Worm (Caenorhabditis elegans) whole organism, L4 larva: ENCODE data around the gene D1086.5.

ENCODE experiments used
- D1046.2 ChIP-seq: fragments of 200-800 bp; sonication (Bioruptor generic); IDR thresholded peaks from 2 replicates; pipeline ENCODE4 v1.3.6; 2022; ENCODE audit warnings: missing genetic modification characterization, missing compliant biosample characterization
- F37D6.2 ChIP-seq: sonication (generic microtip); optimal IDR thresholded peaks from 2 replicates; lab custom pipeline; 2016; ENCODE audit warnings: mild to moderate bottlenecking, missing genetic modification characterization, missing compliant biosample characterization
- R02D3.7 ChIP-seq: fragments of 150-350 bp; sonication (generic microtip); optimal IDR thresholded peaks from 3 replicates; lab custom pipeline; 2014; ENCODE audit warnings: missing biosample characterization, missing genetic modification characterization
- T26A8.4 ChIP-seq: fragments of 200-800 bp; sonication (Bioruptor generic); IDR thresholded peaks from 2 replicates; pipeline ENCODE4 v1.3.6; 2022; ENCODE audit warnings: missing genetic modification characterization, missing compliant biosample characterization
- Y105C5A.15 ChIP-seq: fragments of 200-800 bp; sonication (Bioruptor generic); IDR thresholded peaks from 2 replicates; pipeline ENCODE4 v1.3.6; 2022; ENCODE audit warnings: missing genetic modification characterization, missing compliant biosample characterization
- aha-1 ChIP-seq: fragments of 150-350 bp; peaks from one replicate; lab custom pipeline; 2014; ENCODE audit warnings: missing biosample characterization, missing genetic modification characterization
- ama-1 ChIP-seq: fragments of 150-350 bp; optimal IDR thresholded peaks from 2 replicates; lab custom pipeline; 2014; ENCODE audit warnings: inconsistent platforms, mixed read lengths
- ceh-44 ChIP-seq: fragments of 200-800 bp; sonication (Bioruptor generic); IDR thresholded peaks from 2 replicates; pipeline ENCODE4 v1.3.6; 2022; ENCODE audit warnings: missing genetic modification reagents, missing genetic modification characterization, missing compliant biosample characterization
- ceh-62 ChIP-seq: sonication (generic microtip); optimal IDR thresholded peaks from 2 replicates; lab custom pipeline; 2017; ENCODE audit warnings: missing biosample characterization, missing genetic modification characterization
- ces-1 ChIP-seq: fragments of 150-350 bp; sonication (generic microtip); optimal IDR thresholded peaks from 4 replicates; lab custom pipeline; 2014; ENCODE audit warnings: missing biosample characterization, missing genetic modification reagents, missing genetic modification characterization
- daf-19 ChIP-seq: fragments of 200-800 bp; sonication (Bioruptor generic); conservative IDR thresholded peaks from 2 replicates; pipeline ENCODE4 v1.3.6; 2022; ENCODE audit warnings: missing genetic modification characterization, missing compliant biosample characterization
- dmd-6 ChIP-seq: fragments of 200-800 bp; sonication (Bioruptor generic); IDR thresholded peaks from 2 replicates; pipeline ENCODE4 v1.3.6; 2022; ENCODE audit warnings: missing genetic modification reagents, missing genetic modification characterization, missing compliant biosample characterization
- dmd-9 ChIP-seq: fragments of 200-800 bp; sonication (Bioruptor generic); IDR thresholded peaks from 2 replicates; pipeline ENCODE4 v1.3.6; 2022; ENCODE audit warnings: missing genetic modification reagents, missing genetic modification characterization, missing compliant biosample characterization
- dpl-1 ChIP-seq: fragments of 150-350 bp; optimal IDR thresholded peaks from 2 replicates; lab custom pipeline; 2014; ENCODE audit warnings: missing biosample characterization, missing genetic modification reagents, missing genetic modification characterization
- hmg-1.1 ChIP-seq: fragments of 200-800 bp; sonication (Bioruptor generic); IDR thresholded peaks from 2 replicates; pipeline ENCODE4 v1.3.6; 2022; ENCODE audit warnings: missing genetic modification reagents, missing genetic modification characterization, missing compliant biosample characterization
- jun-1 ChIP-seq: fragments of 150-350 bp; optimal IDR thresholded peaks from 2 replicates; lab custom pipeline; 2014; ENCODE audit warnings: missing biosample characterization, missing genetic modification reagents, missing genetic modification characterization
- lin-38 ChIP-seq: fragments of 200-800 bp; sonication (Bioruptor generic); IDR thresholded peaks from 2 replicates; pipeline ENCODE4 v1.3.6; 2022; ENCODE audit warnings: missing genetic modification reagents, missing genetic modification characterization, missing compliant biosample characterization
- lsy-2 ChIP-seq, 2 experiments: fragments of 150-350 bp in 1 of 2; sonication (generic microtip) in 1 of 2; optimal IDR thresholded peaks; 2 replicates each; lab custom pipeline; 2014 to 2017; ENCODE audit warnings: missing biosample characterization in 2 of 2, missing genetic modification characterization in 2 of 2
- madf-9 ChIP-seq: fragments of 200-800 bp; sonication (Bioruptor generic); conservative IDR thresholded peaks from 2 replicates; pipeline ENCODE4 v1.3.6; 2022; ENCODE audit warnings: missing genetic modification reagents, missing genetic modification characterization, missing compliant biosample characterization
- mdt-29 ChIP-seq: fragments of 200-800 bp; sonication (Bioruptor generic); IDR thresholded peaks from 2 replicates; pipeline ENCODE4 v1.3.6; 2022; ENCODE audit warnings: missing genetic modification reagents, missing genetic modification characterization, missing compliant biosample characterization
- mep-1 ChIP-seq: fragments of 150-350 bp; sonication (generic microtip); optimal IDR thresholded peaks from 3 replicates; lab custom pipeline; 2014; ENCODE audit warnings: missing biosample characterization, missing genetic modification characterization
- nhr-10 ChIP-seq: fragments of 150-350 bp; optimal IDR thresholded peaks from 2 replicates; lab custom pipeline; 2014; ENCODE audit warnings: missing biosample characterization, missing genetic modification characterization
- nhr-111 ChIP-seq: fragments of 200-800 bp; sonication (Bioruptor generic); optimal IDR thresholded peaks from 2 replicates; lab custom pipeline; 2018; ENCODE audit warnings: mild to moderate bottlenecking, missing genetic modification characterization, missing compliant biosample characterization
- nhr-237 ChIP-seq: sonication (generic microtip); optimal IDR thresholded peaks from 2 replicates; lab custom pipeline; 2017; ENCODE audit warnings: missing biosample characterization, missing genetic modification characterization
- nhr-41 ChIP-seq: fragments of 200-800 bp; sonication (Bioruptor generic); IDR thresholded peaks from 2 replicates; pipeline ENCODE4 v1.3.6; 2022; ENCODE audit warnings: missing genetic modification reagents, missing genetic modification characterization, missing compliant biosample characterization
- pqm-1 ChIP-seq: sonication (generic microtip); optimal IDR thresholded peaks from 2 replicates; lab custom pipeline; 2017; ENCODE audit warnings: missing biosample characterization, missing genetic modification characterization
- rbr-2 ChIP-seq: sonication (generic microtip); optimal IDR thresholded peaks from 2 replicates; lab custom pipeline; 2016; ENCODE audit warnings: missing genotype, missing genetic modification characterization, missing compliant biosample characterization
- saeg-2 ChIP-seq: fragments of 200-800 bp; sonication (Bioruptor generic); IDR thresholded peaks from 2 replicates; pipeline ENCODE4 v1.3.6; 2022; ENCODE audit warnings: missing genetic modification reagents, missing genetic modification characterization, missing compliant biosample characterization
- set-16 ChIP-seq: fragments of 200-800 bp; sonication (Bioruptor generic); IDR thresholded peaks from 2 replicates; pipeline ENCODE4 v1.3.6; 2022; ENCODE audit warnings: missing genetic modification reagents, missing genetic modification characterization, missing compliant biosample characterization
- snpc-1.2 ChIP-seq: fragments of 200-800 bp; sonication (Bioruptor generic); IDR thresholded peaks from 2 replicates; pipeline ENCODE4 v1.3.6; 2022; ENCODE audit warnings: missing genetic modification reagents, missing genetic modification characterization, missing compliant biosample characterization
- spr-1 ChIP-seq: sonication (generic microtip); optimal IDR thresholded peaks from 2 replicates; lab custom pipeline; 2016; ENCODE audit warnings: mild to moderate bottlenecking, missing genetic modification characterization, missing compliant biosample characterization
- spr-3 ChIP-seq: fragments of 200-800 bp; sonication (Bioruptor generic); optimal IDR thresholded peaks from 2 replicates; lab custom pipeline; 2018; ENCODE audit warnings: mild to moderate bottlenecking, missing genetic modification characterization, missing compliant biosample characterization
- tag-97 ChIP-seq: fragments of 200-800 bp; sonication (Bioruptor generic); IDR thresholded peaks from 2 replicates; pipeline ENCODE4 v1.3.6; 2022; ENCODE audit warnings: missing genetic modification characterization, missing compliant biosample characterization
- unc-62 ChIP-seq, 3 experiments: fragments of 150-350 bp in 1 of 3; sonication (generic microtip); optimal IDR thresholded peaks in 2 of 3; peaks in 1 of 3; 1 replicate in 1 of 3; 2 replicates in 2 of 3; lab custom pipeline; 2014 to 2017; ENCODE audit warnings: missing biosample characterization in 3 of 3, missing genetic modification characterization in 3 of 3, missing genetic modification reagents in 3 of 3, missing genotype in 1 of 3
- zfp-2 ChIP-seq: sonication (generic microtip); optimal IDR thresholded peaks from 2 replicates; lab custom pipeline; 2016; ENCODE audit warnings: mild to moderate bottlenecking, missing genetic modification characterization, missing compliant biosample characterization
- zfp-3 ChIP-seq: fragments of 200-800 bp; sonication (Bioruptor generic); conservative IDR thresholded peaks from 2 replicates; pipeline ENCODE4 v1.3.6; 2022; ENCODE audit warnings: missing genetic modification reagents, missing genetic modification characterization, missing compliant biosample characterization
- zip-11 ChIP-seq: fragments of 200-800 bp; sonication (Bioruptor generic); IDR thresholded peaks from 2 replicates; pipeline ENCODE4 v1.3.6; 2022; ENCODE audit warnings: missing genetic modification characterization, missing compliant biosample characterization

The D1086.5 gene

DNA sequence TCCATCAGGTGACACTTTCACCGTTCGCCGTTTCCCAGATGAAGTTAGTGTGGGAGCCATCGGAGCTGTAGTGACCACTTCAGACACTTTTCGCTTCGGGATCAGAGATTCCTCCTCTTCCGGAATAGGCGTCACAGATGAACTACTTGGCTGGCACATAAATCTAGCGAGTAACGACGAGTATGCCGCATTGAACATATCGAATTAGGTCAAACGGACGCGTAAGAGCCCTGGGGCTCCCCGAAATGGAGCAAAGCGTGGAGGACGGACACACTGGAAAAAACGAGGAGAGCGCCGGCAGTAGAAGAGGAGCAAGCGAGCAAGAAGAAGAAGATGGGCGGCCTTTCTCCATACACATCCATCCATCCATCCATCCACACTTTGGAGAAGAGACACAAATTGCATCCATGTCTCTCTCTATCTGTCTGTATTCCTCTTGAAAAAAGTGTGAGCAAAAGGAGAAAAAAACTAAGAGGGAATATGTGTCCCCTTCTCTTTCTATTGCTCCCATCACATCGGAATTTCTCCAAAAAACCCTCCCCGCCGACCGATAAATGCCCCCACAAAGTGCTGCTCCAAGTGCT is 36.3 kb upstream of the D1086.5 start (continued):
- TF ChIP-seq spr-1 (tag; lab: Kevin White, UChicago) (no peak), aha-1 (tag; lab: Kevin White, UChicago) (peak; percentile 57), ama-1 (no peak), D1046.2 (GFP tag; lab: Robert Waterston, UW) (no peak), unc-62 (GFP tag; optimal IDR thresholded peaks at IDR 0.05 in 1 of 2; lab: Kevin White, UChicago) (peak in 1 of 2 experiments; percentile 11), unc-62 (tag; optimal IDR thresholded peaks at IDR 0.05; lab: Kevin White, UChicago) (no peak), zip-11 (GFP tag; lab: Robert Waterston, UW) (no peak), pqm-1 (tag; lab: Kevin White, UChicago) (no peak), set-16 (GFP tag; lab: Robert Waterston, UW) (peak; percentile 16; the same call in 1 of the 2 replicates), nhr-10 (tag; lab: Kevin White, UChicago) (no peak), F37D6.2 (tag; lab: Kevin White, UChicago) (no peak), zfp-2 (tag; lab: Kevin White, UChicago) (no peak), lsy-2 (tag; optimal IDR thresholded peaks at IDR 0.05; lab: Kevin White, UChicago) (no peak), spr-3 (GFP tag; lab: Kevin White, UChicago) (no peak)

ce11 chrV:14124187-14124586 is 34.0 kb upstream of the D1086.5 start:
- TF ChIP-seq set-16 (GFP tag; lab: Robert Waterston, UW) (peak; percentile 7; the same call in 1 of the 2 replicates), nhr-41 (peak; percentile 16; the same call in 1 of the 2 replicates), zfp-3 (0 out of 2 replicates have a peak, but pooled peaks have one; percentile 49), madf-9 (GFP tag; lab: Robert Waterston, UW) (0 out of 2 replicates have a peak, but pooled peaks have one; percentile 13), dmd-6 (GFP tag; lab: Robert Waterston, UW) (peak; percentile 31), mdt-29 (GFP tag; lab: Robert Waterston, UW) (0 out of 2 replicates have a peak, but pooled peaks have one; percentile 35), Y105C5A.15 (GFP tag; lab: Robert Waterston, UW) (0 out of 2 replicates have a peak, but pooled peaks have one; percentile 45), lin-38 (GFP tag; lab: Robert Waterston, UW) (peak; percentile 25; the same call in 1 of the 2 replicates), snpc-1.2 (GFP tag; lab: Robert Waterston, UW) (0 out of 2 replicates have a peak, but pooled peaks have one; percentile 12)

DNA sequence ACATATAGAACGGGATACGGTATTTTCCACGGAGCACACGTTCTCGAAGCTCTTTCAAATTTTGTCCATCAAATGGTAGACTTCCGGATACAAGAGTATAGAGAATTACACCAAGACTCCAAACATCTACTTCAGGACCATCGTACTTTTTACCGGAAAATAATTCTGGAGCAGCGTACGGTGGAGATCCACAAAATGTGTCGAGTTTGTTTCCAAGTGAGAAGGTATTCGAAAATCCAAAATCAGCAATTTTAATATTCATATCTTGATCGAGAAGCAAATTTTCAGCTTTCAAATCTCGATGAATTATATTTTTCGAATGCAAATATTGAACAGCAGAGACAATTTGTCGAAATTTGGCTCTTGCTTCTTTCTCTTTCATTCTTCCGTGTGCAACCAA is 33.0 kb upstream of the D1086.5 start:
- no peak for TF ChIP-seq hmg-1.1
- peak; percentile 92 for TF ChIP-seq aha-1 (tag; lab: Kevin White, UChicago)

DNA sequence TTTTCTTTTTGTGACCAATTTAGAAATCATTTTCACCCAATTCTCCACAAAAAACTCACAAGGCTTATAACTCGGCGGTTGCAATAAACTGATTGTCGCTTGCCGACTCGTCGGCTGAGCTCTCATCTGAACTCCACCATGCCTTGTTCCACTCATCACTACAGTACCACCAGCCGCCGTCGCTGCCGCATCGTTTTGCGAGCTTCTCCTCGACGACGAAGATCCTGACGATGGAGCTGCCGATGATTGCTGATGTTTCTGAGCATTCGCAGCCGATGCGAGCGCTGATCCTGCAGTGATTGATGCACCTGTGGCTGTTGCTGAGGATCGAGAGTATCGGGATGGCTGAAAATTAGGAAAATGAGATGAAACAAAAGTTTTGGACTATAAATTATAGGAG is 30.5 kb upstream of the D1086.5 start:
- no peak for TF ChIP-seq ces-1
- no peak for TF ChIP-seq lsy-2 (tag; optimal IDR thresholded peaks at IDR 0.05; lab: Kevin White, UChicago)
- TF ChIP-seq dmd-6 (GFP tag; lab: Robert Waterston, UW), result no peak
- no peak for TF ChIP-seq tag-97
- no peak for TF ChIP-seq jun-1 (tag; lab: Kevin White, UChicago)
- TF ChIP-seq snpc-1.2 (GFP tag; lab: Robert Waterston, UW), result no peak
- no peak for TF ChIP-seq nhr-111 (GFP tag; lab: Kevin White, UChicago)
- no peak for TF ChIP-seq rbr-2 (tag; lab: Kevin White, UChicago)
- TF ChIP-seq unc-62 (GFP tag; optimal IDR thresholded peaks at IDR 0.05 in 1 of 2; lab: Kevin White, UChicago), result peak in 1 of 2 experiments; percentile 75
- TF ChIP-seq unc-62 (tag; optimal IDR thresholded peaks at IDR 0.05; lab: Kevin White, UChicago), result no peak
- TF ChIP-seq dpl-1 (GFP tag; lab: Kevin White, UChicago), result no peak
- TF ChIP-seq set-16 (GFP tag; lab: Robert Waterston, UW), result peak; percentile 71
- TF ChIP-seq dmd-9 (GFP tag; lab: Robert Waterston, UW), result no peak
- TF ChIP-seq R02D3.7 (tag; lab: Kevin White, UChicago), result no peak

DNA sequence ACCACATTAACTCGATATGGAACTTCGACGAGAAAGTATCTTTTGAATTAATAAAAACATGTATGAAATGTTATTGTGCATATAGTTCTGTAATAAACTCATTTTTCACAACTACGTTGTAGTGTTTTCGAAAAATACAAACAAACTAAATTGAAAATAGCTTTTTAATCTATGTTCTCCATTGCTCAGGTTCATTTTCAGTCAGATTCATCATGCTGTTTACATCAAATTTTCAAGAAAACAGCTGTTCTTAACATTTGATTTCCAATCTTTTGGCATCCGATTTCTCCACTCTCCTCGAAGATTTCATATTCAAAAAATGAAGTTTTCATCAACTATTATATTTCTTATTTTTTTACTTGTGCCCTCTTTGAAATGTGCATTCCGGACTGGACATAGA is 19.9 kb upstream of the D1086.5 start, which contains the start of gene H39E23.2:
H39E23.2 (plus strand) TSS at position 301 of the 400 bp plus-strand sequence.
- TF ChIP-seq T26A8.4 (GFP tag; lab: Robert Waterston, UW), result no peak
- TF ChIP-seq mep-1 (tag; lab: Kevin White, UChicago), result no peak
- no peak for TF ChIP-seq nhr-237
- TF ChIP-seq ceh-44 (GFP tag; lab: Robert Waterston, UW), result no peak
- TF ChIP-seq lsy-2 (tag; optimal IDR thresholded peaks at IDR 0.05; lab: Kevin White, UChicago), result no peak
- no peak for TF ChIP-seq zfp-2 (tag; lab: Kevin White, UChicago)
- TF ChIP-seq saeg-2 (GFP tag; lab: Robert Waterston, UW), result no peak
- TF ChIP-seq daf-19, result no peak
- TF ChIP-seq ceh-62 (tag; lab: Kevin White, UChicago), result no peak
- no peak for TF ChIP-seq rbr-2 (tag; lab: Kevin White, UChicago)
